Worm (Caenorhabditis elegans) whole organism, L2 larva: ENCODE results near the gene vep-2.
A peak's percentile ranks its signal among the peaks of the same experiment; 100 is the strongest.

ENCODE experiments used
- C34F6.9 ChIP-seq: fragments of 150-350 bp; optimal IDR thresholded peaks from 2 replicates; lab custom pipeline; 2014; ENCODE audit warnings: missing biosample characterization, missing genetic modification characterization
- R02D3.7 ChIP-seq: fragments of 150-350 bp; optimal IDR thresholded peaks from 2 replicates; lab custom pipeline; 2014; ENCODE audit warnings: missing biosample characterization, missing genetic modification characterization
- Y55F3AM.14 ChIP-seq: fragments of 200-800 bp; sonication (Bioruptor generic); optimal IDR thresholded peaks from 2 replicates; lab custom pipeline; 2018; ENCODE audit warnings: mild to moderate bottlenecking, missing genetic modification characterization, missing compliant biosample characterization
- ZK546.5 ChIP-seq: sonication (generic microtip); optimal IDR thresholded peaks from 2 replicates; lab custom pipeline; 2017; ENCODE audit warnings: missing biosample characterization, missing genetic modification characterization
- aly-2 ChIP-seq: fragments of 150-350 bp; optimal IDR thresholded peaks from 2 replicates; lab custom pipeline; 2014; ENCODE audit warnings: missing biosample characterization, missing genetic modification characterization
- blmp-1 ChIP-seq: sonication (generic microtip); optimal IDR thresholded peaks from 2 replicates; lab custom pipeline; 2017; ENCODE audit warnings: missing genetic modification characterization, mild to moderate bottlenecking, missing compliant biosample characterization, antibody characterized with exemption, moderate library complexity; ENCODE audit not compliant: insufficient read depth
- ceh-16 ChIP-seq: fragments of 150-350 bp; optimal IDR thresholded peaks from 2 replicates; lab custom pipeline; 2014; ENCODE audit warnings: missing biosample characterization, missing genetic modification characterization
- ceh-82 ChIP-seq: fragments of 150-350 bp; optimal IDR thresholded peaks from 2 replicates; lab custom pipeline; 2014; ENCODE audit warnings: missing biosample characterization, missing genetic modification characterization
- crh-2 ChIP-seq: sonication (generic microtip); optimal IDR thresholded peaks from 2 replicates; lab custom pipeline; 2017; ENCODE audit warnings: missing biosample characterization, missing genetic modification characterization
- dmd-4 ChIP-seq: sonication (generic microtip); optimal IDR thresholded peaks from 2 replicates; lab custom pipeline; 2017; ENCODE audit warnings: missing biosample characterization, missing genetic modification characterization
- egl-27 ChIP-seq: sonication (generic microtip); optimal IDR thresholded peaks from 3 replicates; lab custom pipeline; 2017; ENCODE audit warnings: missing biosample characterization, missing genetic modification reagents, missing genetic modification characterization
- fos-1 ChIP-seq: fragments of 150-350 bp; optimal IDR thresholded peaks from 2 replicates; lab custom pipeline; 2014; ENCODE audit warnings: missing biosample characterization, missing genetic modification characterization
- gmeb-1 ChIP-seq: fragments of 150-350 bp; optimal IDR thresholded peaks from 2 replicates; lab custom pipeline; 2014; ENCODE audit warnings: missing biosample characterization, missing genetic modification characterization
- lin-11 ChIP-seq: fragments of 150-350 bp; sonication (generic microtip); optimal IDR thresholded peaks from 2 replicates; lab custom pipeline; 2014; ENCODE audit warnings: missing biosample characterization, missing genetic modification characterization, inconsistent platforms, mixed read lengths
- lin-39 ChIP-seq: fragments of 150-350 bp; optimal IDR thresholded peaks from 2 replicates; lab custom pipeline; 2014; ENCODE audit warnings: missing biosample characterization, missing genetic modification reagents, missing genetic modification characterization
- nhr-10 ChIP-seq: sonication (generic microtip); optimal IDR thresholded peaks from 2 replicates; lab custom pipeline; 2017; ENCODE audit warnings: missing biosample characterization, missing genetic modification characterization
- nhr-12 ChIP-seq: fragments of 150-350 bp; optimal IDR thresholded peaks from 2 replicates; lab custom pipeline; 2014; ENCODE audit warnings: missing biosample characterization, missing genetic modification characterization
- nhr-129 ChIP-seq: fragments of 150-350 bp; optimal IDR thresholded peaks from 2 replicates; lab custom pipeline; 2014; ENCODE audit warnings: missing biosample characterization, missing genetic modification characterization
- nhr-237 ChIP-seq: fragments of 150-350 bp; optimal IDR thresholded peaks from 2 replicates; lab custom pipeline; 2014; ENCODE audit warnings: missing biosample characterization, missing genetic modification characterization
- nhr-25 ChIP-seq: fragments of 150-350 bp; sonication (generic microtip); optimal IDR thresholded peaks from 3 replicates; lab custom pipeline; 2014; ENCODE audit warnings: missing biosample characterization, missing genetic modification characterization
- nhr-6 ChIP-seq: fragments of 150-350 bp; optimal IDR thresholded peaks from 2 replicates; lab custom pipeline; 2014; ENCODE audit warnings: missing biosample characterization, missing genetic modification characterization
- peb-1 ChIP-seq: fragments of 150-350 bp; optimal IDR thresholded peaks from 2 replicates; lab custom pipeline; 2014; ENCODE audit warnings: missing biosample characterization, missing genetic modification characterization
- sem-4 ChIP-seq: fragments of 150-350 bp; optimal IDR thresholded peaks from 2 replicates; lab custom pipeline; 2014; ENCODE audit warnings: missing biosample characterization, missing genetic modification reagents, missing genetic modification characterization
- skn-1 ChIP-seq: sonication (generic microtip); optimal IDR thresholded peaks from 2 replicates; lab custom pipeline; 2017; ENCODE audit warnings: missing biosample characterization, missing genetic modification characterization
- sma-3 ChIP-seq: sonication (generic microtip); optimal IDR thresholded peaks from 2 replicates; lab custom pipeline; 2016; ENCODE audit warnings: missing genetic modification reagents, missing genetic modification characterization, missing compliant biosample characterization
- sma-9 ChIP-seq, 2 experiments: fragments of 150-350 bp in 1 of 2; sonication (generic microtip) in 1 of 2; optimal IDR thresholded peaks; 2 replicates each; lab custom pipeline; 2014 to 2016; ENCODE audit warnings: missing genetic modification characterization in 2 of 2, mild to moderate bottlenecking in 1 of 2, missing biosample characterization in 1 of 2, missing compliant biosample characterization in 1 of 2, missing genetic modification reagents in 1 of 2, moderate library complexity in 1 of 2
- snpc-4 ChIP-seq: fragments of 150-350 bp; optimal IDR thresholded peaks from 2 replicates; lab custom pipeline; 2014; ENCODE audit warnings: missing biosample characterization, missing genetic modification characterization
- unc-55 ChIP-seq: fragments of 150-350 bp; sonication (generic microtip); optimal IDR thresholded peaks from 3 replicates; lab custom pipeline; 2014; ENCODE audit warnings: missing biosample characterization, missing genetic modification reagents, missing genetic modification characterization
- ztf-11 ChIP-seq: sonication (generic microtip); optimal IDR thresholded peaks from 2 replicates; lab custom pipeline; 2017; ENCODE audit warnings: missing biosample characterization, missing genetic modification characterization
- ztf-4 ChIP-seq: fragments of 150-350 bp; optimal IDR thresholded peaks from 2 replicates; lab custom pipeline; 2014; ENCODE audit warnings: missing biosample characterization, missing genetic modification characterization

Gene vep-2

DNA sequence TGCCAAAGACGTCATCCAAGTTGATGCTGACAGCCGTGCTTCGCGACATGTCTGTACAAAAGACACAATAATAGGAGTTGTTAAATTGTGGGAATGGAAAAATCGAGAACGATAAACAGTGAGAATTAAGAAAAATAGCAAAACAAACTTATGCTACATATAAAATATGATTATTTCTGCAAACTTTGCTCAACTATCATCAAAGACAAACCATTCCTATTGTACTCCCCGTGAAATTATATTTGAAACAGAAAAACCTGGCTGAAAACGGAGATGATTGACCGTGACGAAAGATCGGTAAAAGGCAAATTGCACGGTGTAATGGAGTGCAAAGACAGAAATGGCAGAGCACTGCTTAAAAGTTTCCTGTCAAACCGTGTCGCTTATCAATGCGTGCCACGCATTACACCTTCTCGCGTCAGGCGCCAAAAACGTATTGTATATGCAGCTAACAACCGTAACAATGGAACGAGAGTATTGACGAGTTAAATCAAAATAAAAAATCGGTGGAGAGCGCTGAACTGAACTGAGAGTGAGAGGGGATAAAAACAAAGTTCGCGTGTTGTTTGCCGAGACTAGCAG lies 17.0 kb upstream of the vep-2 start, which contains the start of gene C18B2.5:
C18B2.5 (minus strand) TSS at position 51 of the 582 bp plus-strand sequence.
- TF ChIP-seq gmeb-1 (tag; lab: Kevin White, UChicago) (peak; percentile 30), fos-1 (tag; lab: Kevin White, UChicago) (peak; percentile 83), nhr-10 (tag; lab: Kevin White, UChicago) (no peak), sma-9 (GFP tag; optimal IDR thresholded peaks at IDR 0.05; lab: Kevin White, UChicago) (no peak), sma-9 (tag; optimal IDR thresholded peaks at IDR 0.05; lab: Kevin White, UChicago) (no peak), C34F6.9 (tag; lab: Kevin White, UChicago) (no peak), sem-4 (no peak), ztf-11 (tag; lab: Kevin White, UChicago) (no peak), crh-2 (peak; percentile 77)
- TF ChIP-seq, all 48 proteins: peak for 3

- TF ChIP-seq ztf-4 (tag; lab: Kevin White, UChicago) (no peak), R02D3.7 (tag; lab: Kevin White, UChicago) (no peak), nhr-10 (tag; lab: Kevin White, UChicago) (no peak), dmd-4 (tag; lab: Kevin White, UChicago) (no peak), sma-3 (no peak), nhr-237 (no peak), ZK546.5 (tag; lab: Kevin White, UChicago) (no peak)
These were observed 16.4 kb upstream of the vep-2 start for ce11 chrX:3611740-3612139.

ce11 chrX:3613665-3614064 lies 14.5 kb upstream of the vep-2 start:
- TF ChIP-seq lin-39 (tag; lab: Kevin White, UChicago), result no peak
- no peak for TF ChIP-seq C34F6.9 (tag; lab: Kevin White, UChicago)
- peak; percentile 94 for TF ChIP-seq fos-1 (tag; lab: Kevin White, UChicago)
- TF ChIP-seq crh-2, result peak; percentile 61

DNA sequence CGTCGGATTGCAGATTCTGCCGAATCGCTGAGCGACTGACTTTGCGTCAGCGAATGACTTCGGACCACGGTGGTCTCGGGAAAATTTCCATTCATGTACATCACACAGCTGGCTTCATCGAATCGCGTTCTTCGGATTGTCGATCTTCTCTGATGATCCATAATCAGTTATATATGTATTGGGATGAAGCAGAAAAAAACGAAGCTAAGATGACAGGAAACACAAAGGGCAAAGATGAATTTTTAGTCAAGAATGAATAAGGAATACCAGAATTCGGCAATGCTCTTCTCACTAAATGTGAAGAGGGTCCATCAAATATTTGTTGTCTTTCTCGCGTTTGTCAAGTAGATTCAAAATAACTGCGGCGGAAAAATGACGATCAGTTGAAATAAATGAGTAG lies 10.9 kb upstream of the vep-2 start, which contains the start of gene del-9:
del-9 (minus strand) TSS at position 101 of the 400 bp plus-strand sequence.
- TF ChIP-seq sma-3 (no peak), nhr-6 (tag; lab: Kevin White, UChicago) (no peak), nhr-129 (tag; lab: Kevin White, UChicago) (no peak)

ce11 chrX:3618842-3619241 lies 9.3 kb upstream of the vep-2 start:
- TF ChIP-seq peb-1 (tag; lab: Kevin White, UChicago), result no peak
- TF ChIP-seq lin-11, result no peak
- no peak for TF ChIP-seq ZK546.5 (tag; lab: Kevin White, UChicago)
- TF ChIP-seq sma-3, result no peak
- TF ChIP-seq, all 48 proteins: peak for 0

DNA sequence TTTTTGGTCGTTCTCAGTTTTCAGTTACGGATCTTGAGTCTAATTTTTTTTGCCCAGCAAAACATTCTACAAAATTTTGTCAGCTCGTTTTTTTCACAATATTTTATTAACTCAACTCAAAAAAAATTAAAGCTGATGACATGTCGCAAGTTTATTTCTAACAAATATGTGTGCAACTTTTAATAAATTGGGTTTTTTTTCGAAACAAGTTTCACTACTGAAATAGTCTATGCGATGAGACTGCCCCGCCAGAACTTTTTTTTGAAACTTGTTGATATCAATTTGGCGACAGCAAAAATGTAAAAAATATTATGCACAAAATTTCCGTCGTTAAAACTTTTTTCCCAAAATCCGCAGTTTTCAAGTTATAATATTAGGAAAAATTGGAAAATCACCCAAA lies 5.0 kb upstream of the vep-2 start, which contains the start of gene C18B2.2:
C18B2.2 (plus strand) TSS at position 301 of the 400 bp plus-strand sequence.
- TF ChIP-seq nhr-129 (tag; lab: Kevin White, UChicago), result no peak
- no peak for TF ChIP-seq ceh-82 (tag; lab: Kevin White, UChicago)
- no peak for TF ChIP-seq Y55F3AM.14 (GFP tag; lab: Kevin White, UChicago)
- TF ChIP-seq blmp-1 (tag; lab: Kevin White, UChicago), result no peak
- TF ChIP-seq R02D3.7 (tag; lab: Kevin White, UChicago), result no peak
- TF ChIP-seq ceh-16 (tag; lab: Kevin White, UChicago), result no peak
- TF ChIP-seq lin-39 (tag; lab: Kevin White, UChicago), result no peak
- no peak for TF ChIP-seq nhr-237
- TF ChIP-seq peb-1 (tag; lab: Kevin White, UChicago), result no peak

DNA sequence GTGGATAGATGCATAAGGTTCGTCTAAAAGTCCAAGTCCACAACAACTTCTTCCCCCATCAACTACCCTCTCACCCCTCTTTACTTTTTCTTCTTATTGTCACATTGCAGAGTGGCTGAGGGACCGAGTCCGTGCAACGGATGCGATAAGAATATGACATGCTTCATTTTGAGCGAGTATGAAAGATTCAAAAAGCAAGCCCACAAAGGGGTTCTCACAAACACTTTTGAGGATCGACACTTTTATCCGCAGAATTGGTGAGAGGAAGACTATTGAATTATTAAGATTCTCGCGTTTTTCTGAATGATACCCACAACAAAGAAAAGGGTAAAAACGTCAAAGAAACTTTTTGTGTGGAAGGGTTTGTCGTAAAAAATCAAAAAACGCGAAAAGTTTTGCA lies 2.5 kb upstream of the vep-2 start:
- no peak for TF ChIP-seq unc-55 (GFP tag; lab: Kevin White, UChicago)
- no peak for TF ChIP-seq blmp-1 (tag; lab: Kevin White, UChicago)
- no peak for TF ChIP-seq aly-2 (tag; lab: Kevin White, UChicago)
- TF ChIP-seq sma-9 (GFP tag; optimal IDR thresholded peaks at IDR 0.05; lab: Kevin White, UChicago), result no peak
- TF ChIP-seq sma-9 (tag; optimal IDR thresholded peaks at IDR 0.05; lab: Kevin White, UChicago), result no peak
- no peak for TF ChIP-seq nhr-12 (tag; lab: Kevin White, UChicago)
- TF ChIP-seq fos-1 (tag; lab: Kevin White, UChicago), result no peak
- TF ChIP-seq skn-1 (tag; lab: Kevin White, UChicago), result no peak
- no peak for TF ChIP-seq nhr-25 (tag; lab: Kevin White, UChicago)
- no peak for TF ChIP-seq snpc-4 (tag; lab: Kevin White, UChicago)
- TF ChIP-seq dmd-4 (tag; lab: Kevin White, UChicago), result no peak
- TF ChIP-seq egl-27 (tag; lab: Kevin White, UChicago), result no peak
- TF ChIP-seq, all 48 proteins: peak for 0
